Worm (Caenorhabditis elegans): ENCODE data around the gene AH10.4.

- TF ChIP-seq him-1 (tag; optimal IDR thresholded peaks at IDR 0.05), result no peak
- peak; percentile 60 for TF ChIP-seq W03F9.2 (tag; optimal IDR thresholded peaks at IDR 0.05)
These were observed 47.8 kb upstream of the AH10.4 start, which contains the start of the genes trm-1 and ints-2 for ce11 chrV:14185438-14185837.
